Fruit fly (Drosophila melanogaster): ENCODE results near the gene CG1737.
A peak's percentile ranks its signal among the peaks of the same experiment; 100 is the strongest.

Gene CG1737

DNA sequence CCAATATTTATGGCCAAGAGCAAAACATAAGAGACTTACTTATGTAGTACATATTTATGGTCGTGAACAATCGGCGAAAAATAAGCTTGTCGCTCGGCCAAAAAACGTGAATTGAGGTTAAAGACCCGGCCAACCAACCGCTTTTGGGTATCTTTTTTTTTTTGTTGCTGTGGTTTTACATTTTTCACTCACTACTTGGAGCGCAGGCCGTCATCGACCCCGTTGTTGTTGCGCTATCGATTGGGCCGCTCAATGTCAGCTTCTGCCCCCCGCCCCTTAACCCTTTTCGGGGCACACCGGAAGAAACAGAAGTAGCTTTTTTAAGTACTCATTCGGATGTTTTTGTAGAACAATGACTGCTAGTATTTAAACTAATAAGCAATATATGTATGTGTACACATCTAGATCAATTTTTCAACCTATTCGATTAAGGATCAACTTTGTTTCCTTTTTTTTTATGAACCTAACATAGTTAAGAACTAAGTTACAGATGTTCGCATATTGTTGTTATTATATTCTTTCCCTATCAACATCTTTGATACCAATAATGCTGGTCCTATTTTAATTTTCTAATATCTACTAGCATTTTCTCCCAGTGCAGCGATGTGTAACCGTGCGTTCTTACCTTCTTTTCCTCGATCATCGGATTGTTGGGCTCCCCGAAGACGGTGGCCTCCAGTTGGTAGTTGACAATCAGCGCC, 12.2 kb upstream of the CG1737 start (continued):
- TF ChIP-seq ttk (GFP tag; IDR thresholded peaks at IDR 0.05) (0 out of 2 replicates have a peak, but pooled peaks have one; percentile 38), CG3847 (GFP tag; IDR thresholded peaks at IDR 0.05) (0 out of 2 replicates have a peak, but pooled peaks have one; percentile 24), CG13123 (GFP tag; optimal IDR thresholded peaks at IDR 0.05) (peak; percentile 8), her (GFP tag; optimal IDR thresholded peaks at IDR 0.05) (peak; percentile 43), CG8944 (GFP tag; optimal IDR thresholded peaks at IDR 0.05) (peak; percentile 59), crol (GFP tag; IDR thresholded peaks at IDR 0.05) (peak; percentile 27; the same call in 1 of the 2 replicates), yki (optimal IDR thresholded peaks at IDR 0.05) (no peak), CG4282 (GFP tag; optimal IDR thresholded peaks at IDR 0.05) (no peak), dan (GFP tag; IDR thresholded peaks at IDR 0.05) (no peak), CG15073 (GFP tag; optimal IDR thresholded peaks at IDR 0.05) (peak; percentile 25), Atf3 (GFP tag; optimal IDR thresholded peaks at IDR 0.05) (peak; percentile 42), slbo (GFP tag; IDR thresholded peaks at IDR 0.05) (peak; percentile 54), CG34376 (GFP tag; optimal IDR thresholded peaks at IDR 0.05) (peak; percentile 17), CG1832 (GFP tag; optimal IDR thresholded peaks at IDR 0.05) (no peak), Hmr (GFP tag; optimal IDR thresholded peaks at IDR 0.05) (peak; percentile 0), crp (GFP tag; optimal IDR thresholded peaks at IDR 0.05) (no peak), Hand (GFP tag; optimal IDR thresholded peaks at IDR 0.05) (peak; percentile 45), H15 (GFP tag; IDR thresholded peaks at IDR 0.05) (no peak), CG7839 (tag; optimal IDR thresholded peaks at IDR 0.05) (peak; percentile 84), jumu (GFP tag; optimal IDR thresholded peaks at IDR 0.05) (peak; percentile 67)

- TF ChIP-seq Dp (GFP tag; optimal IDR thresholded peaks at IDR 0.05) = peak; percentile 64
- no peak for TF ChIP-seq CG6854 (GFP tag; optimal IDR thresholded peaks at IDR 0.05)
- peak; percentile 74 for TF ChIP-seq CG42726 (GFP tag; IDR thresholded peaks at IDR 0.05; ENCODE audit: partially characterized antibody)
- TF ChIP-seq kah (GFP tag; optimal IDR thresholded peaks at IDR 0.05) = peak; percentile 89
- TF ChIP-seq sisA (GFP tag; IDR thresholded peaks at IDR 0.05) = no peak; the same call in 1 of the 2 replicates
- no peak for TF ChIP-seq CG4820 (GFP tag; optimal IDR thresholded peaks at IDR 0.05)
- TF ChIP-seq CG13287 (GFP tag; IDR thresholded peaks at IDR 0.05; ENCODE audit: partially characterized antibody) = peak; percentile 88
- TF ChIP-seq ac (GFP tag; optimal IDR thresholded peaks at IDR 0.05) = no peak
- no peak for TF ChIP-seq CG12104 (GFP tag; optimal IDR thresholded peaks at IDR 0.05)
- 0 out of 3 replicates have a peak, but pooled peaks have one; percentile 27 for TF ChIP-seq CG2889 (GFP tag; IDR thresholded peaks at IDR 0.05)
- peak; percentile 49 for TF ChIP-seq CG3995 (GFP tag; optimal IDR thresholded peaks at IDR 0.05)
- TF ChIP-seq CG30431 (GFP tag; optimal IDR thresholded peaks at IDR 0.05) = no peak
- no peak for TF ChIP-seq dan (GFP tag; IDR thresholded peaks at IDR 0.05)
- peak; percentile 9 for TF ChIP-seq crc (GFP tag; optimal IDR thresholded peaks at IDR 0.05)
- TF ChIP-seq Camta (GFP tag; optimal IDR thresholded peaks at IDR 0.05) = no peak
- TF ChIP-seq CG6654 (GFP tag; optimal IDR thresholded peaks at IDR 0.05) = no peak
- no peak for TF ChIP-seq Lpt (GFP tag; optimal IDR thresholded peaks at IDR 0.05)
- 0 out of 2 replicates have a peak, but pooled peaks have one; percentile 39 for TF ChIP-seq CG7372 (GFP tag; IDR thresholded peaks at IDR 0.05)
- TF ChIP-seq CG6765 (GFP tag; optimal IDR thresholded peaks at IDR 0.05) = no peak
- TF ChIP-seq CG10274 (GFP tag; optimal IDR thresholded peaks at IDR 0.05) = no peak
- TF ChIP-seq jigr1 (GFP tag; IDR thresholded peaks at IDR 0.05) = no peak
- TF ChIP-seq gfzf (GFP tag; optimal IDR thresholded peaks at IDR 0.05) = peak; percentile 37
- TF ChIP-seq CG12155 (GFP tag; optimal IDR thresholded peaks at IDR 0.05) = peak; percentile 45
- TF ChIP-seq CG11093 (GFP tag; IDR thresholded peaks at IDR 0.05) = no peak
- TF ChIP-seq CG9932 (GFP tag; IDR thresholded peaks at IDR 0.05) = peak; percentile 78
- no peak for TF ChIP-seq CG18011 (GFP tag; optimal IDR thresholded peaks at IDR 0.05)
- TF ChIP-seq pho (GFP tag; optimal IDR thresholded peaks at IDR 0.05) = peak; percentile 53
- no peak for TF ChIP-seq CG13296 (GFP tag; optimal IDR thresholded peaks at IDR 0.05)
- TF ChIP-seq CG2116 (GFP tag; optimal IDR thresholded peaks at IDR 0.05) = peak; percentile 77
Measured at dm6 chrX:11338973-11339867, 11.2 kb upstream of the CG1737 start.
